Worm (Caenorhabditis elegans) whole organism, L4 larva: Measurements from ENCODE around the gene F40H6.5.

Experiments used
- aha-1 ChIP-seq: fragments of 150-350 bp; peaks from one replicate; lab custom pipeline; 2014; ENCODE audit warnings: missing biosample characterization, missing genetic modification characterization
- jun-1 ChIP-seq: fragments of 150-350 bp; optimal IDR thresholded peaks from 2 replicates; lab custom pipeline; 2014; ENCODE audit warnings: missing biosample characterization, missing genetic modification reagents, missing genetic modification characterization
- skn-1 ChIP-seq: fragments of 150-350 bp; optimal IDR thresholded peaks from 2 replicates; lab custom pipeline; 2014; ENCODE audit warnings: missing biosample characterization, missing genetic modification characterization
- snpc-4 ChIP-seq: fragments of 150-350 bp; optimal IDR thresholded peaks from 2 replicates; lab custom pipeline; 2014; ENCODE audit warnings: missing biosample characterization, missing genetic modification characterization

DNA sequence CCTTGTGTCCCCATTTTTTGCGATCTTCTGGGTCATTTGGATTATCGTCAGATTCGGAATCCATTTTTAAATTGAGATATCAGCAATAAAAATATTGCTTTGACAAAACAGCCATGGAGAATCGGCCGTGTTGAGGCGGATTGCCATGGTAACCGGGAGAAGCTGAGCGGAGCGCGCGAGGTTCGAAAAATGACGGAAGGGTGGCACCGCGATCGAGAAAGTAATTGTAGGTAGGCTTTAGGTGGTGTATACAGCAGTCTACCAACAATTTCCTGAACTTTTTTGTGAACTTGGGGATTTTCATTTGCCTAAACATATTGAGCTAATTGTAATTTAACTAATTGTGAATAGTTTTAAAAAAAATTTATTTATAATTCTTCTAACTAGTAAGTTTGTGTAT lies 16.2 kb downstream of the F40H6.5 start, which contains the start of gene ift-139:
- TF ChIP-seq snpc-4 (tag; lab: Kevin White, UChicago) = no peak
- no peak for TF ChIP-seq jun-1 (tag; lab: Kevin White, UChicago)
- no peak for TF ChIP-seq skn-1 (tag; lab: Kevin White, UChicago)
- no peak for TF ChIP-seq aha-1 (tag; lab: Kevin White, UChicago)
